Worm (Caenorhabditis elegans) whole organism, midembryonic: ENCODE measurements around the gene F54A3.2.

Experiments
- flt-1 ChIP-seq: fragments of 200-800 bp; sonication (Bioruptor generic); IDR thresholded peaks from 2 replicates; pipeline ENCODE4 v1.3.6; 2022; ENCODE audit warnings: missing genetic modification characterization, missing compliant biosample characterization
- klf-2 ChIP-seq: fragments of 200-800 bp; sonication (Bioruptor generic); conservative IDR thresholded peaks from 2 replicates; pipeline ENCODE4 v1.3.6; 2022; ENCODE audit warnings: missing genetic modification reagents, missing genetic modification characterization, missing compliant biosample characterization
- med-1 ChIP-seq: sonication (generic microtip); optimal IDR thresholded peaks from 2 replicates; lab custom pipeline; 2017; ENCODE audit warnings: missing genetic modification characterization, mild to moderate bottlenecking, missing compliant biosample characterization, antibody characterized with exemption, missing genetic modification reagents; ENCODE audit not compliant: insufficient read depth
- ztf-23 ChIP-seq: fragments of 200-800 bp; sonication (Bioruptor generic); IDR thresholded peaks from 2 replicates; pipeline ENCODE4 v1.3.6; 2022; ENCODE audit warnings: missing genetic modification reagents, missing genetic modification characterization, missing compliant biosample characterization

DNA sequence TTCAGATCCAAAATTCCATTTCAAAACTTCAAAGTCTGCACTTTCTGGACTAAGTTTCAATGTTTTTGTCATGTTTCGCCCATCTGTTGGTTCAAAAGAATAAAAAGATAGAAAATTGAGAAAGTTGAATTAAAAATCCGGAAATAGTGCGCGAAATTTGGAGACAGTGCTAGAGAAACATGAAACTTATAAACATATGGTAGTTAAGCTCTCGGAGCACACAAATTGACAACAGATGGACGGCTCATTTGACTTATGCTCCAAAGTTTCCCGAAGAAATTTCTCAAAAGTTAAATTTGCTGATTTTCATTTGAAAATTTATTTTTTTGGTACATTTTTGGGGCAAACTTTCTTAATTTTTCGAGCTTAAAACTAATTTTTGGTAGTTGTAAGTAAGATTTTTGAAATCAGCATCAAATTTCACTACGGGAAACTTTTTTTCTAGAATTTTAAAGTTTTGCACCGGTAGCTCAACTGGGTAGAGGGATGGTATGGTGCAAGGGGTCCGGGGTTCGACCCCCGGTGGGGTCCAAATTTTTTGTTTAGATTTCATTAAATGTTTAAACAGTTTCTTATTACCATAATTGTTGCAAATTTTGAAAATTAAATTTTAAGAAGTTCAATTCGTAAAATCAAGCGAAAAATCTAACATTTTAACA is 37.2 kb upstream of the F54A3.2 start:
- TF ChIP-seq flt-1 (no peak), med-1 (no peak), klf-2 (GFP tag; lab: Robert Waterston, UW) (no peak), ztf-23 (no peak)
